Fruit fly (Drosophila melanogaster) whole organism, prepupa: ENCODE measurements around the gene Sgs3.

Source experiments
- Blimp-1 ChIP-seq: fragments of 200-800 bp; sonication (Bioruptor generic); optimal IDR thresholded peaks from 3 replicates; lab custom pipeline; 2017; ENCODE audit warnings: missing biosample characterization, missing genetic modification characterization, mild to moderate bottlenecking, moderate library complexity, missing genetic modification reagents
- CG10631 ChIP-seq: fragments of 200-800 bp; sonication (Bioruptor generic); optimal IDR thresholded peaks from 2 replicates; lab custom pipeline; 2016; ENCODE audit warnings: missing biosample characterization, missing genetic modification characterization
- CG11294 ChIP-seq: fragments of 200-800 bp; sonication (Bioruptor generic); IDR thresholded peaks from 2 replicates; pipeline ENCODE4 v1.3.6; 2022; ENCODE audit warnings: missing biosample characterization, missing genetic modification characterization
- CG11762 ChIP-seq: fragments of 200-800 bp; sonication (Bioruptor generic); optimal IDR thresholded peaks from 3 replicates; lab custom pipeline; 2016; ENCODE audit warnings: missing biosample characterization, missing genetic modification characterization; ENCODE audit not compliant: insufficient read depth
- CG15336 ChIP-seq: fragments of 200-800 bp; sonication (Bioruptor generic); IDR thresholded peaks from 2 replicates; pipeline ENCODE4 v1.3.6; 2022; ENCODE audit warnings: missing biosample characterization, missing genetic modification characterization
- CG1621 ChIP-seq: fragments of 200-800 bp; sonication (Bioruptor generic); optimal IDR thresholded peaks from 3 replicates; lab custom pipeline; 2018; ENCODE audit warnings: missing biosample characterization, mild to moderate bottlenecking, missing genetic modification characterization
- CG16779 ChIP-seq: fragments of 200-800 bp; sonication (Bioruptor generic); optimal IDR thresholded peaks from 3 replicates; lab custom pipeline; 2017; ENCODE audit warnings: missing biosample characterization, mild to moderate bottlenecking, missing genetic modification characterization
- CG31627 ChIP-seq: fragments of 200-800 bp; sonication (Bioruptor generic); optimal IDR thresholded peaks from 3 replicates; lab custom pipeline; 2016; ENCODE audit warnings: missing biosample characterization, missing genetic modification characterization
- CG32006 ChIP-seq: fragments of 200-800 bp; sonication (Bioruptor generic); optimal IDR thresholded peaks from 3 replicates; lab custom pipeline; 2017; ENCODE audit warnings: missing biosample characterization, mild to moderate bottlenecking, missing genetic modification characterization
- CG34406 ChIP-seq: fragments of 200-800 bp; sonication (Bioruptor generic); optimal IDR thresholded peaks from 3 replicates; lab custom pipeline; 2016; ENCODE audit warnings: missing biosample characterization, missing genetic modification characterization
- CG3919 ChIP-seq: fragments of 200-800 bp; sonication (Bioruptor generic); optimal IDR thresholded peaks from 3 replicates; lab custom pipeline; 2016; ENCODE audit warnings: missing biosample characterization, missing genetic modification characterization
- CG4318 ChIP-seq: fragments of 200-800 bp; sonication (Bioruptor generic); optimal IDR thresholded peaks from 3 replicates; lab custom pipeline; 2017; ENCODE audit warnings: missing biosample characterization, mild to moderate bottlenecking, missing genetic modification characterization
- CG6163 ChIP-seq: fragments of 200-800 bp; sonication (Bioruptor generic); IDR thresholded peaks from 3 replicates; pipeline ENCODE4 v1.3.6; 2022; ENCODE audit warnings: missing biosample characterization, missing genetic modification characterization
- CG6276 ChIP-seq: fragments of 200-800 bp; sonication (Bioruptor generic); optimal IDR thresholded peaks from 2 replicates; lab custom pipeline; 2017; ENCODE audit warnings: missing biosample characterization, mild to moderate bottlenecking, missing genetic modification characterization
- CG6854 ChIP-seq: fragments of 200-800 bp; sonication (Bioruptor generic); optimal IDR thresholded peaks from 2 replicates; lab custom pipeline; 2017; ENCODE audit warnings: missing biosample characterization, mild to moderate bottlenecking, missing genetic modification characterization
- CG7368 ChIP-seq: fragments of 200-800 bp; sonication (Bioruptor generic); optimal IDR thresholded peaks from 3 replicates; lab custom pipeline; 2016; ENCODE audit warnings: missing biosample characterization, missing genetic modification characterization
- CG8319 ChIP-seq: fragments of 200-800 bp; sonication (Bioruptor generic); optimal IDR thresholded peaks from 3 replicates; lab custom pipeline; 2016; ENCODE audit warnings: missing biosample characterization, missing genetic modification characterization
- CG8632 ChIP-seq: fragments of 200-800 bp; sonication (Bioruptor generic); optimal IDR thresholded peaks from 3 replicates; lab custom pipeline; 2016; ENCODE audit warnings: missing biosample characterization, missing genetic modification characterization
- CG9139 ChIP-seq: fragments of 200-800 bp; sonication (Bioruptor generic); optimal IDR thresholded peaks from 3 replicates; lab custom pipeline; 2017; ENCODE audit warnings: missing biosample characterization, mild to moderate bottlenecking, missing genetic modification characterization
- Eip75B ChIP-seq: fragments of 200-800 bp; sonication (Bioruptor generic); optimal IDR thresholded peaks from 3 replicates; lab custom pipeline; 2016; ENCODE audit warnings: missing biosample characterization, missing genetic modification characterization
- Eip78C ChIP-seq: fragments of 200-800 bp; sonication (Bioruptor generic); peaks from one replicate; lab custom pipeline; 2016; ENCODE audit warnings: missing biosample characterization, missing genetic modification characterization
- Eip93F ChIP-seq: fragments of 200-800 bp; sonication (Bioruptor generic); optimal IDR thresholded peaks from 2 replicates; lab custom pipeline; 2016; ENCODE audit warnings: missing biosample characterization, mild to moderate bottlenecking, missing genetic modification characterization
- Ets21C ChIP-seq: fragments of 200-800 bp; sonication (Bioruptor generic); optimal IDR thresholded peaks from 3 replicates; lab custom pipeline; 2016; ENCODE audit warnings: missing biosample characterization, missing genetic modification characterization
- Ets96B ChIP-seq: fragments of 200-800 bp; optimal IDR thresholded peaks from 2 replicates; lab custom pipeline; 2019; ENCODE audit warnings: missing biosample characterization, mild to moderate bottlenecking, missing genetic modification characterization, moderate library complexity
- Gug ChIP-seq: fragments of 200-800 bp; sonication (Bioruptor generic); IDR thresholded peaks from 2 replicates; pipeline ENCODE4 v1.3.6; 2022; ENCODE audit warnings: missing biosample characterization, missing genetic modification characterization
- Hr38 ChIP-seq: sonication (Bioruptor generic); optimal IDR thresholded peaks from 2 replicates; lab custom pipeline; 2016; ENCODE audit warnings: missing biosample characterization, missing genetic modification characterization
- Hr39 ChIP-seq: fragments of 200-800 bp; sonication (Bioruptor generic); optimal IDR thresholded peaks from 2 replicates; lab custom pipeline; 2016; ENCODE audit warnings: missing biosample characterization, missing genetic modification characterization
- Hr4 ChIP-seq: fragments of 200-800 bp; sonication (Bioruptor generic); optimal IDR thresholded peaks from 3 replicates; lab custom pipeline; 2016; ENCODE audit warnings: missing biosample characterization, missing genetic modification characterization
- Lpt ChIP-seq: fragments of 200-800 bp; sonication (Bioruptor generic); optimal IDR thresholded peaks from 3 replicates; lab custom pipeline; 2016; ENCODE audit warnings: missing biosample characterization, missing genetic modification characterization
- Smox ChIP-seq: fragments of 200-800 bp; sonication (Bioruptor generic); optimal IDR thresholded peaks from 3 replicates; lab custom pipeline; 2016; ENCODE audit warnings: missing biosample characterization, missing genetic modification characterization
- Sox102F ChIP-seq: fragments of 200-800 bp; sonication (Bioruptor generic); optimal IDR thresholded peaks from 2 replicates; lab custom pipeline; 2016; ENCODE audit warnings: missing biosample characterization, mild to moderate bottlenecking, missing genetic modification characterization
- Sox14 ChIP-seq: fragments of 200-800 bp; sonication (Bioruptor generic); optimal IDR thresholded peaks from 3 replicates; lab custom pipeline; 2016; ENCODE audit warnings: missing biosample characterization, missing genetic modification characterization
- Sox15 ChIP-seq: fragments of 200-800 bp; sonication (Bioruptor generic); optimal IDR thresholded peaks from 3 replicates; lab custom pipeline; 2016; ENCODE audit warnings: missing biosample characterization, missing genetic modification characterization
- achi ChIP-seq: fragments of 200-800 bp; sonication (Bioruptor generic); optimal IDR thresholded peaks from 3 replicates; lab custom pipeline; 2016; ENCODE audit warnings: missing biosample characterization, missing genetic modification characterization
- acj6 ChIP-seq: fragments of 200-800 bp; sonication (Bioruptor generic); optimal IDR thresholded peaks from 3 replicates; lab custom pipeline; 2016; ENCODE audit warnings: missing biosample characterization, missing genetic modification characterization
- cyc ChIP-seq: fragments of 200-800 bp; sonication (Bioruptor generic); optimal IDR thresholded peaks from 3 replicates; lab custom pipeline; 2016; ENCODE audit warnings: missing biosample characterization, missing genetic modification characterization
- dsx ChIP-seq: fragments of 200-800 bp; optimal IDR thresholded peaks from 3 replicates; lab custom pipeline; 2019; ENCODE audit warnings: missing biosample characterization, mild to moderate bottlenecking, missing genetic modification characterization, moderate library complexity; ENCODE audit not compliant: poor library complexity, severe bottlenecking
- esn ChIP-seq: fragments of 200-800 bp; sonication (Bioruptor generic); optimal IDR thresholded peaks from 2 replicates; lab custom pipeline; 2016; ENCODE audit warnings: missing biosample characterization, mild to moderate bottlenecking, missing genetic modification characterization, moderate library complexity
- fd59A ChIP-seq: fragments of 200-800 bp; sonication (Bioruptor generic); optimal IDR thresholded peaks from 2 replicates; lab custom pipeline; 2017; ENCODE audit warnings: missing biosample characterization, mild to moderate bottlenecking, missing genetic modification characterization, missing genetic modification reagents
- fd85E ChIP-seq: fragments of 200-800 bp; sonication (Bioruptor generic); optimal IDR thresholded peaks from 3 replicates; lab custom pipeline; 2016; ENCODE audit warnings: missing biosample characterization, missing genetic modification characterization
- fkh ChIP-seq: fragments of 200-800 bp; sonication (Bioruptor generic); optimal IDR thresholded peaks from 3 replicates; lab custom pipeline; 2017; ENCODE audit warnings: missing biosample characterization, mild to moderate bottlenecking, missing genetic modification characterization, moderate library complexity
- net ChIP-seq: fragments of 200-800 bp; sonication (Bioruptor generic); optimal IDR thresholded peaks from 3 replicates; lab custom pipeline; 2016; ENCODE audit warnings: missing biosample characterization, missing genetic modification characterization
- pdm3 ChIP-seq: fragments of 200-800 bp; sonication (Bioruptor generic); optimal IDR thresholded peaks from 3 replicates; lab custom pipeline; 2016; ENCODE audit warnings: missing biosample characterization, missing genetic modification characterization
- spab ChIP-seq: fragments of 200-800 bp; sonication (Bioruptor generic); optimal IDR thresholded peaks from 2 replicates; lab custom pipeline; 2017; ENCODE audit warnings: missing biosample characterization, mild to moderate bottlenecking, missing genetic modification characterization, missing genetic modification reagents
- ss ChIP-seq, 2 experiments: fragments of 200-800 bp; sonication (Bioruptor generic); optimal IDR thresholded peaks; 2 replicates in 1 of 2; 3 replicates in 1 of 2; lab custom pipeline; 2017 to 2018; ENCODE audit warnings: mild to moderate bottlenecking in 2 of 2, missing biosample characterization in 2 of 2, missing genetic modification characterization in 2 of 2, moderate library complexity in 1 of 2
- svp ChIP-seq: fragments of 200-800 bp; sonication (Bioruptor generic); peaks from one replicate; lab custom pipeline; 2016; ENCODE audit warnings: missing biosample characterization, missing genetic modification characterization
- topi ChIP-seq: fragments of 200-800 bp; sonication (Bioruptor generic); optimal IDR thresholded peaks from 3 replicates; lab custom pipeline; 2016; ENCODE audit warnings: missing biosample characterization, missing genetic modification characterization
- vri ChIP-seq: fragments of 200-800 bp; sonication (Bioruptor generic); optimal IDR thresholded peaks from 3 replicates; lab custom pipeline; 2016; ENCODE audit warnings: missing biosample characterization, mild to moderate bottlenecking, missing genetic modification characterization

Gene Sgs3

dm6 chr3L:11536132-11536531 lies 24.1 kb downstream of the Sgs3 start (continued):
- TF ChIP-seq fkh (GFP tag; lab: Kevin White, UChicago) (no peak), CG3919 (GFP tag; lab: Kevin White, UChicago) (peak; percentile 44), Hr38 (GFP tag; lab: Kevin White, UChicago) (no peak), Smox (GFP tag; lab: Kevin White, UChicago) (peak; percentile 23), CG31627 (GFP tag; lab: Kevin White, UChicago) (peak; percentile 37), CG32006 (GFP tag; lab: Kevin White, UChicago) (peak; percentile 22), Blimp-1 (GFP tag; lab: Kevin White, UChicago) (no peak)

- TF ChIP-seq Lpt (peak; percentile 46), cyc (no peak), Hr39 (GFP tag; lab: Kevin White, UChicago) (no peak), CG31627 (GFP tag; lab: Kevin White, UChicago) (no peak), CG34406 (GFP tag; lab: Kevin White, UChicago) (no peak), CG10631 (GFP tag; lab: Kevin White, UChicago) (peak; percentile 19), CG4318 (GFP tag; lab: Kevin White, UChicago) (peak; percentile 54), Gug (GFP tag; lab: Robert Waterston, UW) (no peak), fd59A (no peak), CG11762 (GFP tag; lab: Kevin White, UChicago) (no peak), CG11294 (GFP tag; lab: Robert Waterston, UW) (peak; percentile 52; the same call in 1 of the 2 replicates), fd85E (no peak), Blimp-1 (GFP tag; lab: Kevin White, UChicago) (no peak), svp (GFP tag; lab: Kevin White, UChicago) (peak; percentile 41), CG8632 (no peak), Ets21C (GFP tag; lab: Kevin White, UChicago) (no peak), ss (GFP tag; optimal IDR thresholded peaks at IDR 0.05; lab: Kevin White, UChicago) (no peak), Sox15 (GFP tag; lab: Kevin White, UChicago) (no peak), Sox14 (GFP tag; lab: Kevin White, UChicago) (peak; percentile 20), fkh (GFP tag; lab: Kevin White, UChicago) (peak; percentile 47), Smox (GFP tag; lab: Kevin White, UChicago) (no peak), Eip93F (GFP tag; lab: Kevin White, UChicago) (no peak), spab (GFP tag; lab: Kevin White, UChicago) (no peak), Sox102F (GFP tag; lab: Kevin White, UChicago) (no peak), CG6276 (GFP tag; lab: Kevin White, UChicago) (peak; percentile 59), CG1621 (tag; lab: Kevin White, UChicago) (no peak), CG9139 (GFP tag; lab: Kevin White, UChicago) (no peak), CG15336 (GFP tag; lab: Robert Waterston, UW) (peak; percentile 73), CG6163 (GFP tag; lab: Robert Waterston, UW) (no peak), esn (GFP tag; lab: Kevin White, UChicago) (no peak), Hr4 (GFP tag; lab: Kevin White, UChicago) (peak; percentile 64), net (GFP tag; lab: Kevin White, UChicago) (no peak), CG32006 (GFP tag; lab: Kevin White, UChicago) (peak; percentile 78), Ets96B (tag; lab: Kevin White, UChicago) (no peak), Hr38 (GFP tag; lab: Kevin White, UChicago) (no peak), topi (GFP tag; lab: Kevin White, UChicago) (no peak), acj6 (GFP tag; lab: Kevin White, UChicago) (peak; percentile 15), vri (no peak), Eip75B (GFP tag; lab: Kevin White, UChicago) (no peak), CG3919 (GFP tag; lab: Kevin White, UChicago) (peak; percentile 15), CG6854 (no peak), achi (GFP tag; lab: Kevin White, UChicago) (peak; percentile 10), Eip78C (GFP tag; lab: Kevin White, UChicago) (peak; percentile 68), dsx (GFP tag; lab: Kevin White, UChicago) (no peak), pdm3 (GFP tag; lab: Kevin White, UChicago) (peak; percentile 20), CG7368 (no peak), CG8319 (GFP tag; lab: Kevin White, UChicago) (no peak), CG16779 (tag; lab: Kevin White, UChicago) (no peak)
These were observed 24.9 kb downstream of the Sgs3 start for dm6 chr3L:11536767-11537419.
